Fruit fly (Drosophila melanogaster) whole organism, embryonic: ENCODE data around the gene CG4709.

ENCODE experiments used
- CG11504 ChIP-seq: fragments of 200-800 bp; sonication (Bioruptor generic); optimal IDR thresholded peaks from 3 replicates; lab custom pipeline; 2019; ENCODE audit warnings: missing biosample characterization, mild to moderate bottlenecking, missing genetic modification characterization, moderate library complexity
- CG11723 ChIP-seq: fragments of 200-800 bp; sonication (Bioruptor generic); optimal IDR thresholded peaks from 2 replicates; lab custom pipeline; 2017; ENCODE audit warnings: missing biosample characterization, mild to moderate bottlenecking, missing genetic modification characterization
- CG17359 ChIP-seq: fragments of 200-800 bp; sonication (Bioruptor generic); optimal IDR thresholded peaks from 3 replicates; lab custom pipeline; 2018; ENCODE audit warnings: missing biosample characterization, mild to moderate bottlenecking, missing genetic modification characterization, moderate library complexity
- CG17361 ChIP-seq: fragments of 200-800 bp; sonication (Bioruptor generic); IDR thresholded peaks from 3 replicates; pipeline ENCODE4 v1.3.6; 2022; ENCODE audit warnings: missing biosample characterization, missing genetic modification characterization
- CG18619 ChIP-seq: fragments of 200-800 bp; sonication (Bioruptor generic); optimal IDR thresholded peaks from 3 replicates; lab custom pipeline; 2017; ENCODE audit warnings: missing biosample characterization, mild to moderate bottlenecking, missing genetic modification characterization
- CG30020 ChIP-seq: fragments of 200-800 bp; optimal IDR thresholded peaks from 2 replicates; lab custom pipeline; 2019; ENCODE audit warnings: missing biosample characterization, mild to moderate bottlenecking, missing genetic modification characterization, moderate library complexity
- CG31365 ChIP-seq: fragments of 200-800 bp; sonication (Bioruptor generic); optimal IDR thresholded peaks from 2 replicates; lab custom pipeline; 2018; ENCODE audit warnings: missing biosample characterization, mild to moderate bottlenecking, missing genetic modification characterization
- CG32532 ChIP-seq: fragments of 200-800 bp; sonication (Bioruptor generic); IDR thresholded peaks from 2 replicates; pipeline ENCODE4 v1.3.6; 2022; ENCODE audit warnings: missing biosample characterization, missing genetic modification characterization
- CG34376 ChIP-seq: fragments of 200-800 bp; sonication (Bioruptor generic); optimal IDR thresholded peaks from 2 replicates; lab custom pipeline; 2018; ENCODE audit warnings: missing biosample characterization, mild to moderate bottlenecking, missing genetic modification characterization
- CG3995 ChIP-seq: fragments of 200-800 bp; sonication (Bioruptor generic); optimal IDR thresholded peaks from 3 replicates; lab custom pipeline; 2016; ENCODE audit warnings: missing biosample characterization, missing genetic modification characterization
- CG5245 ChIP-seq: fragments of 200-800 bp; sonication (Bioruptor generic); optimal IDR thresholded peaks from 3 replicates; lab custom pipeline; 2016; ENCODE audit warnings: missing biosample characterization, missing genetic modification characterization
- CG7372 ChIP-seq: fragments of 200-800 bp; sonication (Bioruptor generic); IDR thresholded peaks from 2 replicates; pipeline ENCODE4 v1.3.6; 2022; ENCODE audit warnings: missing biosample characterization, missing genetic modification characterization
- CG7556 ChIP-seq: fragments of 200-800 bp; sonication (Bioruptor generic); optimal IDR thresholded peaks from 2 replicates; lab custom pipeline; 2017; ENCODE audit warnings: missing biosample characterization, mild to moderate bottlenecking, missing genetic modification characterization
- CG7745 ChIP-seq: fragments of 200-800 bp; sonication (Bioruptor generic); optimal IDR thresholded peaks from 2 replicates; lab custom pipeline; 2018; ENCODE audit warnings: missing biosample characterization, mild to moderate bottlenecking, missing genetic modification characterization, moderate library complexity
- CG9817 ChIP-seq: fragments of 200-800 bp; sonication (Bioruptor generic); optimal IDR thresholded peaks from 2 replicates; lab custom pipeline; 2018; ENCODE audit warnings: missing biosample characterization, mild to moderate bottlenecking, missing genetic modification characterization, moderate library complexity
- D19B ChIP-seq: fragments of 200-800 bp; sonication (Bioruptor generic); optimal IDR thresholded peaks from 2 replicates; lab custom pipeline; 2017; ENCODE audit warnings: missing biosample characterization, mild to moderate bottlenecking, missing genetic modification characterization
- Dek ChIP-seq: fragments of 200-800 bp; sonication (Bioruptor generic); optimal IDR thresholded peaks from 3 replicates; lab custom pipeline; 2019; ENCODE audit warnings: missing biosample characterization, mild to moderate bottlenecking, missing genetic modification characterization, moderate library complexity
- Dip2 ChIP-seq: fragments of 200-800 bp; sonication (Bioruptor generic); IDR thresholded peaks from 2 replicates; pipeline ENCODE4 v1.3.6; 2022; ENCODE audit warnings: missing biosample characterization, missing genetic modification characterization
- ERR ChIP-seq: fragments of 200-800 bp; sonication (Bioruptor generic); optimal IDR thresholded peaks from 2 replicates; lab custom pipeline; 2016; ENCODE audit warnings: missing biosample characterization, missing genetic modification characterization
- Lhr ChIP-seq: fragments of 200-800 bp; sonication (Bioruptor generic); optimal IDR thresholded peaks from 3 replicates; lab custom pipeline; 2017; ENCODE audit warnings: mild to moderate bottlenecking, missing biosample characterization, missing genetic modification reagents, missing genetic modification characterization
- NC2α ChIP-seq: fragments of 200-800 bp; sonication (Bioruptor generic); optimal IDR thresholded peaks from 2 replicates; lab custom pipeline; 2016; ENCODE audit warnings: missing biosample characterization, missing genetic modification characterization
- Nf-YB ChIP-seq: fragments of 200-800 bp; sonication (Bioruptor generic); optimal IDR thresholded peaks from 3 replicates; lab custom pipeline; 2019; ENCODE audit warnings: missing biosample characterization, mild to moderate bottlenecking, missing genetic modification characterization, moderate library complexity
- PHDP ChIP-seq: fragments of 200-800 bp; sonication (Bioruptor generic); optimal IDR thresholded peaks from 3 replicates; lab custom pipeline; 2018; ENCODE audit warnings: missing biosample characterization, mild to moderate bottlenecking, missing genetic modification characterization, moderate library complexity
- Ravus ChIP-seq: fragments of 200-800 bp; sonication (Bioruptor generic); IDR thresholded peaks from 2 replicates; pipeline ENCODE4 v1.3.6; 2022; ENCODE audit warnings: missing biosample characterization, missing genetic modification characterization
- Sox100B ChIP-seq: fragments of 200-800 bp; sonication (Bioruptor generic); optimal IDR thresholded peaks from 3 replicates; lab custom pipeline; 2018; ENCODE audit warnings: missing biosample characterization, mild to moderate bottlenecking, missing genetic modification characterization
- abd-A ChIP-seq: fragments of 200-800 bp; sonication (Bioruptor generic); optimal IDR thresholded peaks from 3 replicates; lab custom pipeline; 2019; ENCODE audit warnings: missing biosample characterization, mild to moderate bottlenecking, missing genetic modification characterization, moderate library complexity
- amos ChIP-seq: fragments of 200-800 bp; sonication (Bioruptor generic); IDR thresholded peaks from 2 replicates; pipeline ENCODE4 v1.3.6; 2022; ENCODE audit warnings: missing biosample characterization, missing genetic modification characterization; ENCODE audit not compliant: partially characterized antibody
- ato ChIP-seq: fragments of 200-800 bp; sonication (Bioruptor generic); IDR thresholded peaks from 2 replicates; pipeline ENCODE4 v1.3.6; 2022; ENCODE audit warnings: missing biosample characterization, missing genetic modification characterization; ENCODE audit not compliant: partially characterized antibody
- btn ChIP-seq: fragments of 200-800 bp; sonication (Bioruptor generic); optimal IDR thresholded peaks from 2 replicates; lab custom pipeline; 2016; ENCODE audit warnings: missing biosample characterization, missing genetic modification characterization
- cato ChIP-seq: fragments of 200-800 bp; sonication (Bioruptor generic); optimal IDR thresholded peaks from 2 replicates; lab custom pipeline; 2016; ENCODE audit warnings: missing biosample characterization, missing genetic modification characterization, borderline replicate concordance
- chn ChIP-seq: fragments of 200-800 bp; sonication (Bioruptor generic); optimal IDR thresholded peaks from 2 replicates; lab custom pipeline; 2016; ENCODE audit warnings: missing biosample characterization, missing genetic modification characterization
- dm ChIP-seq: fragments of 200-800 bp; sonication (Bioruptor generic); optimal IDR thresholded peaks from 3 replicates; lab custom pipeline; 2016; ENCODE audit warnings: missing biosample characterization, missing genetic modification characterization
- ftz-f1 ChIP-seq: fragments of 200-800 bp; sonication (Bioruptor generic); optimal IDR thresholded peaks from 2 replicates; lab custom pipeline; 2016; ENCODE audit warnings: missing biosample characterization, missing genetic modification characterization
- gce ChIP-seq: fragments of 200-800 bp; sonication (Bioruptor generic); IDR thresholded peaks from 3 replicates; pipeline ENCODE4 v1.3.6; 2022; ENCODE audit warnings: missing biosample characterization, missing genetic modification characterization
- gsb ChIP-seq: fragments of 200-800 bp; sonication (Bioruptor generic); IDR thresholded peaks from 2 replicates; pipeline ENCODE4 v1.3.6; 2022; ENCODE audit warnings: missing biosample characterization, missing genetic modification characterization
- hkb ChIP-seq, 2 experiments: fragments of 200-800 bp in 1 of 2; fragments of >200 bp in 1 of 2; sonication (Bioruptor generic) in 1 of 2; IDR thresholded peaks in 1 of 2; optimal IDR thresholded peaks in 1 of 2; 2 replicates each; pipeline versions ENCODE4 v1.3.6 to Lab custom; 2017 to 2022; ENCODE audit warnings: missing biosample characterization in 1 of 2, missing genetic modification characterization in 1 of 2
- lov ChIP-seq, 2 experiments: fragments of 200-800 bp in 1 of 2; fragments of >200 bp in 1 of 2; sonication (Bioruptor generic) in 1 of 2; IDR thresholded peaks in 1 of 2; optimal IDR thresholded peaks in 1 of 2; 2 replicates in 1 of 2; 3 replicates in 1 of 2; pipeline versions ENCODE4 v1.3.6 to Lab custom; 2017 to 2022; ENCODE audit warnings: missing biosample characterization in 1 of 2, missing genetic modification characterization in 1 of 2
- nom ChIP-seq: fragments of 200-800 bp; sonication (Bioruptor generic); optimal IDR thresholded peaks from 2 replicates; lab custom pipeline; 2017; ENCODE audit warnings: missing biosample characterization, missing genetic modification characterization, mild to moderate bottlenecking, moderate library complexity, missing genetic modification reagents
- onecut ChIP-seq: fragments of 200-800 bp; sonication (Bioruptor generic); IDR thresholded peaks from 2 replicates; pipeline ENCODE4 v1.3.6; 2022; ENCODE audit warnings: missing biosample characterization, missing genetic modification characterization
- org-1 ChIP-seq: fragments of 200-800 bp; sonication (Bioruptor generic); optimal IDR thresholded peaks from 2 replicates; lab custom pipeline; 2017; ENCODE audit warnings: missing biosample characterization, missing genetic modification characterization
- psq ChIP-seq: fragments of 200-800 bp; sonication (Bioruptor generic); optimal IDR thresholded peaks from 2 replicates; lab custom pipeline; 2017; ENCODE audit warnings: missing biosample characterization, missing genetic modification characterization
- pzg ChIP-seq: fragments of 200-800 bp; sonication (Bioruptor generic); optimal IDR thresholded peaks from 3 replicates; lab custom pipeline; 2018; ENCODE audit warnings: missing biosample characterization, mild to moderate bottlenecking, missing genetic modification characterization, moderate library complexity
- repo ChIP-seq: fragments of 200-800 bp; sonication (Bioruptor generic); optimal IDR thresholded peaks from 2 replicates; lab custom pipeline; 2016; ENCODE audit warnings: missing biosample characterization, missing genetic modification characterization
- rib ChIP-seq: fragments of 200-800 bp; sonication (Bioruptor generic); IDR thresholded peaks from 2 replicates; pipeline ENCODE4 v1.3.6; 2022; ENCODE audit warnings: missing biosample characterization, missing genetic modification characterization
- seq ChIP-seq: fragments of 200-800 bp; sonication (Bioruptor generic); IDR thresholded peaks from 2 replicates; pipeline ENCODE4 v1.3.6; 2022; ENCODE audit warnings: missing biosample characterization, missing genetic modification characterization
- tx ChIP-seq: fragments of 200-800 bp; sonication (Bioruptor generic); optimal IDR thresholded peaks from 2 replicates; lab custom pipeline; 2016; ENCODE audit warnings: missing biosample characterization, missing genetic modification characterization
- unpg ChIP-seq: fragments of 200-800 bp; sonication (Bioruptor generic); optimal IDR thresholded peaks from 3 replicates; lab custom pipeline; 2018; ENCODE audit warnings: missing biosample characterization, mild to moderate bottlenecking, missing genetic modification characterization, moderate library complexity
- vfl ChIP-seq: fragments of 200-800 bp; sonication (Bioruptor generic); optimal IDR thresholded peaks from 2 replicates; lab custom pipeline; 2016; ENCODE audit warnings: missing biosample characterization, missing genetic modification characterization
- vnd ChIP-seq: fragments of 200-800 bp; sonication (Bioruptor generic); IDR thresholded peaks from 3 replicates; pipeline ENCODE4 v1.3.6; 2022; ENCODE audit warnings: missing biosample characterization, missing genetic modification characterization; ENCODE audit not compliant: partially characterized antibody
- wdn ChIP-seq: fragments of 200-800 bp; sonication (Bioruptor generic); IDR thresholded peaks from 2 replicates; pipeline ENCODE4 v1.3.6; 2022; ENCODE audit warnings: missing biosample characterization, missing genetic modification characterization

CG4709 gene

dm6 chr2L:10003593-10003992 is 49.5 kb downstream of the CG4709 start, which contains the start of gene Ndf (continued):
- TF ChIP-seq D19B (GFP tag; lab: Kevin White, UChicago) (peak; percentile 18), Nf-YB (peak; percentile 13), onecut (GFP tag; lab: Robert Waterston, UW) (peak; percentile 72), vfl (GFP tag; lab: Kevin White, UChicago) (peak; percentile 70), CG7556 (peak; percentile 41), abd-A (tag; lab: Kevin White, UChicago) (no peak), lov (optimal IDR thresholded peaks at IDR 0.05; lab: Kevin White, UChicago) (no peak), lov (GFP tag; IDR thresholded peaks at IDR 0.05; lab: Robert Waterston, UW) (peak; percentile 76; the same call in 2 of the 3 replicates), CG18619 (GFP tag; lab: Kevin White, UChicago) (peak; percentile 46), amos (peak; percentile 85), CG30020 (tag; lab: Kevin White, UChicago) (peak; percentile 63), Ravus (no peak), hkb (optimal IDR thresholded peaks at IDR 0.05; lab: Kevin White, UChicago) (no peak), hkb (GFP tag; IDR thresholded peaks at IDR 0.05; lab: Robert Waterston, UW) (peak; percentile 18; the same call in 1 of the 2 replicates), CG34376 (peak; percentile 55), repo (GFP tag; lab: Kevin White, UChicago) (peak; percentile 41), CG17359 (tag; lab: Kevin White, UChicago) (peak; percentile 63), CG11504 (tag; lab: Kevin White, UChicago) (no peak), gsb (GFP tag; lab: Robert Waterston, UW) (no peak), ato (GFP tag; lab: Robert Waterston, UW) (peak; percentile 65), psq (no peak), org-1 (GFP tag; lab: Kevin White, UChicago) (no peak), vnd (GFP tag; lab: Robert Waterston, UW) (peak; percentile 62), gce (GFP tag; lab: Robert Waterston, UW) (no peak), pzg (GFP tag; lab: Kevin White, UChicago) (peak; percentile 93), chn (peak; percentile 64), CG31365 (no peak), wdn (GFP tag; lab: Robert Waterston, UW) (peak; percentile 73), Dek (tag; lab: Kevin White, UChicago) (peak; percentile 53), tx (peak; percentile 41), CG7745 (tag; lab: Kevin White, UChicago) (peak; percentile 28), Sox100B (GFP tag; lab: Kevin White, UChicago) (peak; percentile 46), btn (GFP tag; lab: Kevin White, UChicago) (no peak), ftz-f1 (GFP tag; lab: Kevin White, UChicago) (peak; percentile 41), Dip2 (GFP tag; lab: Robert Waterston, UW) (no peak), PHDP (peak; percentile 59), rib (GFP tag; lab: Robert Waterston, UW) (no peak), unpg (GFP tag; lab: Kevin White, UChicago) (peak; percentile 39), nom (GFP tag; lab: Kevin White, UChicago) (peak; percentile 34), CG32532 (GFP tag; lab: Robert Waterston, UW) (peak; percentile 83), CG7372 (GFP tag; lab: Robert Waterston, UW) (0 out of 2 replicates have a peak, but pooled peaks have one; percentile 15), Lhr (GFP tag; lab: Kevin White, UChicago) (peak; percentile 65), seq (GFP tag; lab: Robert Waterston, UW) (no peak), CG9817 (tag; lab: Kevin White, UChicago) (peak; percentile 70), NC2α (GFP tag; lab: Kevin White, UChicago) (peak; percentile 18), CG11723 (GFP tag; lab: Kevin White, UChicago) (peak; percentile 32), CG5245 (peak; percentile 23), CG3995 (GFP tag; lab: Kevin White, UChicago) (peak; percentile 47), cato (GFP tag; lab: Kevin White, UChicago) (peak; percentile 32), dm (peak; percentile 44), ERR (GFP tag; lab: Kevin White, UChicago) (peak; percentile 41), CG17361 (peak; percentile 67)
